Worm (Caenorhabditis elegans): ENCODE measurements around the gene F45D3.4.

Gene F45D3.4

ce11 chrV:12517148-12517547 lies 35.8 kb downstream of the F45D3.4 start, which contains the start of gene cal-1:
Gene cal-1, minus strand, starts transcription at chrV:12517248.
- no peak for TF ChIP-seq sea-1 (GFP tag; conservative IDR thresholded peaks at IDR 0.05)
- no peak for TF ChIP-seq hmbx-1 (tag; optimal IDR thresholded peaks at IDR 0.05)
- TF ChIP-seq hmg-4 (GFP tag; optimal IDR thresholded peaks at IDR 0.05): no peak
- no peak for TF ChIP-seq flt-1 (GFP tag; IDR thresholded peaks at IDR 0.05)
- TF ChIP-seq scrt-1 (GFP tag; IDR thresholded peaks at IDR 0.05): no peak
- no peak for TF ChIP-seq tra-4 (tag; optimal IDR thresholded peaks at IDR 0.05)
- TF ChIP-seq hnd-1 (tag; optimal IDR thresholded peaks at IDR 0.05): no peak
- no peak for TF ChIP-seq B0310.2 (tag; optimal IDR thresholded peaks at IDR 0.05)
- TF ChIP-seq tbx-37 (GFP tag; conservative IDR thresholded peaks at IDR 0.05): no peak
- no peak for TF ChIP-seq pes-1 (GFP tag; IDR thresholded peaks at IDR 0.05)

DNA sequence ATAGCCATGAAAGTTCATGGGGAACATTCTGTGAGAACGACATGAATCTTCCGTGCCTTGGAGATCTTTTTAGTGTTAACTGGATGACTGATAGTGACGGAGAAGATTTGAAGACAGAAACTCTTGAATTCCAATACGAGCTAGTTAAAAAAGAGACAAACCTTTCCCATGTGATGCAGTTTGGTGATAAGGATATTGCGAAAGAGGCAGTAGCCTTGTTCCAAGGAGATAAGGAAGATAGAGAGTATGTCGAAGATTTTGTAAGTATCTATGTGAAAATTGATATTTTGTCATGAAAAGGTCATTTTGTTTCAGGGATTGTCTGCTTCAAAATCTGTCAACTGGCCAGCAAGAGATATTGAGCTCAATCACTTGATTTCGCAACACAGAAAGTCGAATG lies 39.1 kb downstream of the F45D3.4 start:
- TF ChIP-seq tbx-11 (GFP tag; IDR thresholded peaks at IDR 0.05): no peak
- no peak for TF ChIP-seq tra-4 (tag; optimal IDR thresholded peaks at IDR 0.05)

ce11 chrV:12512773-12513172 lies 40.2 kb downstream of the F45D3.4 start, which contains the start of the genes T28H10.2 and lgmn-1:
Gene T28H10.2, minus strand, starts transcription at chrV:12512949.
Gene lgmn-1, plus strand, starts transcription at chrV:12513056.
- TF ChIP-seq hmg-4 (GFP tag; optimal IDR thresholded peaks at IDR 0.05): no peak
- TF ChIP-seq tbx-37 (GFP tag; conservative IDR thresholded peaks at IDR 0.05): no peak
- no peak for TF ChIP-seq flt-1 (GFP tag; IDR thresholded peaks at IDR 0.05)
- TF ChIP-seq ceh-36 (tag; optimal IDR thresholded peaks at IDR 0.05): no peak
- no peak for TF ChIP-seq ceh-13 (GFP tag; optimal IDR thresholded peaks at IDR 0.05)
- TF ChIP-seq aly-1 (tag; optimal IDR thresholded peaks at IDR 0.05): no peak
- TF ChIP-seq scrt-1 (GFP tag; IDR thresholded peaks at IDR 0.05): no peak
- TF ChIP-seq F13C5.2 (tag; optimal IDR thresholded peaks at IDR 0.05): no peak
- no peak for TF ChIP-seq tbx-11 (GFP tag; IDR thresholded peaks at IDR 0.05)
- no peak for TF ChIP-seq tra-4 (tag; optimal IDR thresholded peaks at IDR 0.05)
- no peak for TF ChIP-seq B0310.2 (tag; optimal IDR thresholded peaks at IDR 0.05)

- no peak for TF ChIP-seq hnd-1 (tag; optimal IDR thresholded peaks at IDR 0.05)
- no peak for TF ChIP-seq ceh-13 (GFP tag; optimal IDR thresholded peaks at IDR 0.05)
- TF ChIP-seq B0310.2 (tag; optimal IDR thresholded peaks at IDR 0.05): no peak
- TF ChIP-seq hmbx-1 (tag; optimal IDR thresholded peaks at IDR 0.05): no peak
- no peak for TF ChIP-seq ama-1 (optimal IDR thresholded peaks at IDR 0.05)
- no peak for TF ChIP-seq ets-7 (tag; optimal IDR thresholded peaks at IDR 0.05)
- TF ChIP-seq F13C5.2 (tag; optimal IDR thresholded peaks at IDR 0.05): no peak
- TF ChIP-seq hmg-4 (GFP tag; optimal IDR thresholded peaks at IDR 0.05): no peak
- TF ChIP-seq aly-1 (tag; optimal IDR thresholded peaks at IDR 0.05): no peak
- TF ChIP-seq flt-1 (GFP tag; IDR thresholded peaks at IDR 0.05): no peak
These were observed 41.0 kb downstream of the F45D3.4 start for ce11 chrV:12511946-12512345.

DNA sequence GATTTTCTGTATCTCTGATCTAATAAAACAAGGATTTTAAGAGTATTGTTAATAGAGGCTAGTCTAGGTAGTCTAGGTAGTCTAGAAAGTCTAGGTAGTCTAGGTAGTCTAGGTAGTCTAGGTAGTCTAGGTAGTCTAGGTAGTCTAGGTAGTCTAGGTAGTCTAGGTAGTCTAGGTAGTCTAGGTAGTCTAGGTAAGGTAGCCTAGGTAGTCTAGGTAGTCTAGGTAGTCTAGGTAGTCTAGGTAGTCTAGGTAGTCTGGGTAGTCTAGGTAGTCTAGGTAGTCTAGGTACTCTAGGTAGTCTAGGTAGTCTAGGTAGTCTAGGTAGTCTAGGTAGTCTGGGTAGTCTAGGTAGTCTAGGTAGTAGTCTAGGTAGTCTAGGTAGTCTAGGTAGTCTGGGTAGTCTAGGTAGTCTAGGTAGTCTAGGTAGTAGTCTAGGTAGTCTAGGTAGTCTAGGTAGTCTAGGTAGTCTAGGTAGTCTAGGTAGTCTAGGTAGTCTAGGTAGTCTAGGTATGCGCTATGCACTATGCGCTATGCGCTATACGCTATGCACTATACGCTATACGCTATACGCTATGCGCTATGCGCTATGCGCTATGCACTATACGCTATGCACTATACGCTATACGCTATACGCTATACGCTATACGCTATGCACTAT lies 42.9 kb downstream of the F45D3.4 start:
- TF ChIP-seq hnd-1 (tag; optimal IDR thresholded peaks at IDR 0.05): peak; percentile 66
- TF ChIP-seq ceh-36 (tag; optimal IDR thresholded peaks at IDR 0.05): peak; percentile 48

DNA sequence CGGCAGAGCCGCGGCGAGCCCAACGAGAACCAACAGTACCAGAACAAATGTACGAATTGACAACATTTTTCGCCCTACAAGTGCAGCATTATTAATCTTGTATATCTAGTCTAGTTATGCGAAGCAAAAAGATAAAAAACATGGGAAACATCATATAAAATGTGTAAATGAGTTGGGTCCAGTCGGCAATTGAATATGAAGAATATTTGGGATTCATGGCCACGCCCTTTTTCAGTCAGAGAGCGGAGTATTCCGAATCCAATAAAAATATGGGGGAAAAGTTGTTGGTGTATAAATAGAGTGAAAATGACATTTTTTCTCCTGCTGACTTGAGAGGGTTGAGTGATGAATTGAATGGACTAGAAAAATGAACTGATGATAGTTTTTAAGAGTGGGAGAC lies 46.8 kb downstream of the F45D3.4 start, which contains the start of gene nlp-46:
Gene nlp-46, minus strand, starts transcription at position 101 of the 400 bp plus-strand sequence.
- no peak for TF ChIP-seq B0310.2 (tag; optimal IDR thresholded peaks at IDR 0.05)
- no peak for TF ChIP-seq scrt-1 (GFP tag; IDR thresholded peaks at IDR 0.05)
- no peak for TF ChIP-seq tra-4 (tag; optimal IDR thresholded peaks at IDR 0.05)
- no peak for TF ChIP-seq pes-1 (GFP tag; IDR thresholded peaks at IDR 0.05)
- TF ChIP-seq ceh-13 (GFP tag; optimal IDR thresholded peaks at IDR 0.05): no peak
- TF ChIP-seq F13C5.2 (tag; optimal IDR thresholded peaks at IDR 0.05): no peak
- no peak for TF ChIP-seq hmbx-1 (tag; optimal IDR thresholded peaks at IDR 0.05)
- TF ChIP-seq flt-1 (GFP tag; IDR thresholded peaks at IDR 0.05): no peak
- no peak for TF ChIP-seq ceh-36 (tag; optimal IDR thresholded peaks at IDR 0.05)
- TF ChIP-seq ets-7 (tag; optimal IDR thresholded peaks at IDR 0.05): no peak

ce11 chrV:12505730-12506129 lies 47.3 kb downstream of the F45D3.4 start:
- TF ChIP-seq F13C5.2 (tag; optimal IDR thresholded peaks at IDR 0.05): no peak

DNA sequence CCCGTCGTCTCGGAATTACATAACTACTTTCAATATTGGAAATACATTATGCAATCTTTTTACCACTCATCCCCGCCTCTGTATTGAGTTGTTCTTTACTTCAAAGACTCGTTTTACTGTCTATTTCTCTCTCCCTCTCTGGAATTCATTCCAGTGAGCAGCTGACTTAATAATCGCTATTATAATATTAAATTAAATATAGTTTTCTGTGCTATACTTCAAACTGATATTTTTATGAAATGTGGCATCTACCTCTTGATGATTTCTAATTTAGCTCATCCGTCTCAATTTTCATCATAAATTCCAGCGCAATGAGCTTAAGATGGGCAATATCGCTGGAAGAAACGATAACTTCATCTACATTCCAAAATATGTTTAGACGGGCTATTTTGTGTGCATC lies 49.5 kb downstream of the F45D3.4 start, which contains the start of gene T28H10.1:
Gene T28H10.1, plus strand, starts transcription at position 301 of the 400 bp plus-strand sequence.
- no peak for TF ChIP-seq tra-4 (tag; optimal IDR thresholded peaks at IDR 0.05)
- no peak for TF ChIP-seq tbx-11 (GFP tag; IDR thresholded peaks at IDR 0.05)
- TF ChIP-seq aly-1 (tag; optimal IDR thresholded peaks at IDR 0.05): no peak
- no peak for TF ChIP-seq F13C5.2 (tag; optimal IDR thresholded peaks at IDR 0.05)
- TF ChIP-seq ama-1 (optimal IDR thresholded peaks at IDR 0.05): no peak
- no peak for TF ChIP-seq ceh-36 (tag; optimal IDR thresholded peaks at IDR 0.05)
- no peak for TF ChIP-seq B0310.2 (tag; optimal IDR thresholded peaks at IDR 0.05)
- no peak for TF ChIP-seq tbx-37 (GFP tag; conservative IDR thresholded peaks at IDR 0.05)
- no peak for TF ChIP-seq ceh-13 (GFP tag; optimal IDR thresholded peaks at IDR 0.05)
- TF ChIP-seq sea-1 (GFP tag; conservative IDR thresholded peaks at IDR 0.05): no peak

Measured in whole organism, early embryonic.